Fruit fly (Drosophila melanogaster) whole organism, embryonic: ENCODE measurements around the gene Polr2F.

Experiments used
- BEAF-32 ChIP-seq: fragments of 200-800 bp; sonication (Bioruptor generic); optimal IDR thresholded peaks from 3 replicates; lab custom pipeline; 2017; ENCODE audit warnings: missing biosample characterization, missing genetic modification characterization, mild to moderate bottlenecking, moderate library complexity, missing genetic modification reagents
- BtbVII ChIP-seq: fragments of 200-800 bp; sonication (Bioruptor generic); optimal IDR thresholded peaks from 3 replicates; lab custom pipeline; 2017; ENCODE audit warnings: missing biosample characterization, mild to moderate bottlenecking, missing genetic modification characterization
- Bteb2 ChIP-seq: fragments of 200-800 bp; sonication (Bioruptor generic); optimal IDR thresholded peaks from 2 replicates; lab custom pipeline; 2016; ENCODE audit warnings: missing biosample characterization, missing genetic modification characterization
- CG10979 ChIP-seq: fragments of 200-800 bp; sonication (Bioruptor generic); optimal IDR thresholded peaks from 2 replicates; lab custom pipeline; 2018; ENCODE audit warnings: missing biosample characterization, mild to moderate bottlenecking, missing genetic modification characterization, moderate library complexity
- CG11504 ChIP-seq: fragments of 200-800 bp; sonication (Bioruptor generic); optimal IDR thresholded peaks from 3 replicates; lab custom pipeline; 2019; ENCODE audit warnings: missing biosample characterization, mild to moderate bottlenecking, missing genetic modification characterization, moderate library complexity
- CG11695 ChIP-seq: fragments of 200-800 bp; sonication (Bioruptor generic); IDR thresholded peaks from 3 replicates; pipeline ENCODE4 v1.3.6; 2022; ENCODE audit warnings: missing biosample characterization, missing genetic modification characterization
- CG12071 ChIP-seq: fragments of 200-800 bp; sonication (Bioruptor generic); optimal IDR thresholded peaks from 3 replicates; lab custom pipeline; 2018; ENCODE audit warnings: missing biosample characterization, mild to moderate bottlenecking, missing genetic modification characterization
- CG1233 ChIP-seq: fragments of 200-800 bp; sonication (Bioruptor generic); optimal IDR thresholded peaks from 4 replicates; lab custom pipeline; 2018; ENCODE audit warnings: missing biosample characterization, mild to moderate bottlenecking, missing genetic modification characterization
- CG13775 ChIP-seq: fragments of 200-800 bp; sonication (Bioruptor generic); optimal IDR thresholded peaks from 3 replicates; lab custom pipeline; 2017; ENCODE audit warnings: missing biosample characterization, mild to moderate bottlenecking, missing genetic modification characterization
- CG14050 ChIP-seq: fragments of 200-800 bp; sonication (Bioruptor generic); IDR thresholded peaks from 3 replicates; pipeline ENCODE4 v1.3.6; 2022; ENCODE audit warnings: missing biosample characterization, missing genetic modification characterization
- CG14710 ChIP-seq: fragments of 200-800 bp; sonication (Bioruptor generic); optimal IDR thresholded peaks from 3 replicates; lab custom pipeline; 2019; ENCODE audit warnings: missing biosample characterization, mild to moderate bottlenecking, missing genetic modification characterization, moderate library complexity
- CG14860 ChIP-seq: fragments of 200-800 bp; sonication (Bioruptor generic); IDR thresholded peaks from 3 replicates; pipeline ENCODE4 v1.3.6; 2022; ENCODE audit warnings: missing biosample characterization, missing genetic modification characterization; ENCODE audit not compliant: partially characterized antibody
- CG1603 ChIP-seq: fragments of 200-800 bp; sonication (Bioruptor generic); optimal IDR thresholded peaks from 2 replicates; lab custom pipeline; 2019; ENCODE audit warnings: missing biosample characterization, mild to moderate bottlenecking, missing genetic modification characterization, moderate library complexity
- CG16813 ChIP-seq: fragments of 200-800 bp; sonication (Bioruptor generic); IDR thresholded peaks from 3 replicates; pipeline ENCODE4 v1.3.6; 2022; ENCODE audit warnings: missing biosample characterization, missing genetic modification characterization; ENCODE audit not compliant: partially characterized antibody
- CG16863 ChIP-seq: fragments of 200-800 bp; sonication (Bioruptor generic); optimal IDR thresholded peaks from 3 replicates; lab custom pipeline; 2016; ENCODE audit warnings: missing biosample characterization, missing genetic modification characterization
- CG17568 ChIP-seq: fragments of 200-800 bp; sonication (Bioruptor generic); optimal IDR thresholded peaks from 2 replicates; lab custom pipeline; 2018; ENCODE audit warnings: missing biosample characterization, mild to moderate bottlenecking, missing genetic modification characterization, moderate library complexity
- CG1832 ChIP-seq: fragments of 200-800 bp; sonication (Bioruptor generic); optimal IDR thresholded peaks from 2 replicates; lab custom pipeline; 2017; ENCODE audit warnings: missing biosample characterization, mild to moderate bottlenecking, missing genetic modification characterization, inconsistent platforms
- CG18764 ChIP-seq: fragments of 200-800 bp; sonication (Bioruptor generic); optimal IDR thresholded peaks from 3 replicates; lab custom pipeline; 2016; ENCODE audit warnings: missing biosample characterization, missing genetic modification characterization
- CG32532 ChIP-seq: fragments of 200-800 bp; sonication (Bioruptor generic); IDR thresholded peaks from 2 replicates; pipeline ENCODE4 v1.3.6; 2022; ENCODE audit warnings: missing biosample characterization, missing genetic modification characterization
- CG3281 ChIP-seq: fragments of 200-800 bp; sonication (Bioruptor generic); optimal IDR thresholded peaks from 3 replicates; lab custom pipeline; 2017; ENCODE audit warnings: missing biosample characterization, mild to moderate bottlenecking, missing genetic modification characterization
- CG3407 ChIP-seq: fragments of 200-800 bp; sonication (Bioruptor generic); optimal IDR thresholded peaks from 2 replicates; lab custom pipeline; 2018; ENCODE audit warnings: missing biosample characterization, mild to moderate bottlenecking, missing genetic modification characterization
- CG42726 ChIP-seq: fragments of 200-800 bp; sonication (Bioruptor generic); IDR thresholded peaks from 2 replicates; pipeline ENCODE4 v1.3.6; 2022; ENCODE audit warnings: missing biosample characterization, missing genetic modification characterization; ENCODE audit not compliant: partially characterized antibody
- CG6791 ChIP-seq: fragments of 200-800 bp; sonication (Bioruptor generic); IDR thresholded peaks from 3 replicates; pipeline ENCODE4 v1.3.6; 2022; ENCODE audit warnings: missing biosample characterization, missing genetic modification characterization; ENCODE audit not compliant: partially characterized antibody
- CG8478 ChIP-seq: fragments of >200 bp; optimal IDR thresholded peaks from 2 replicates; lab custom pipeline; 2018
- CG8944 ChIP-seq: fragments of 200-800 bp; sonication (Bioruptor generic); optimal IDR thresholded peaks from 3 replicates; lab custom pipeline; 2016; ENCODE audit warnings: missing biosample characterization, missing genetic modification characterization
- CG9437 ChIP-seq: fragments of 200-800 bp; sonication (Bioruptor generic); optimal IDR thresholded peaks from 2 replicates; lab custom pipeline; 2018; ENCODE audit warnings: missing biosample characterization, mild to moderate bottlenecking, missing genetic modification characterization
- CG9727 ChIP-seq: fragments of 200-800 bp; sonication (Bioruptor generic); optimal IDR thresholded peaks from 3 replicates; lab custom pipeline; 2017; ENCODE audit warnings: missing biosample characterization, mild to moderate bottlenecking, missing genetic modification characterization
- CG9797 ChIP-seq: fragments of 200-800 bp; sonication (Bioruptor generic); optimal IDR thresholded peaks from 3 replicates; lab custom pipeline; 2018; ENCODE audit warnings: missing biosample characterization, mild to moderate bottlenecking, missing genetic modification characterization
- CoRest ChIP-seq: fragments of 200-800 bp; sonication (Bioruptor generic); optimal IDR thresholded peaks from 3 replicates; lab custom pipeline; 2018; ENCODE audit warnings: missing biosample characterization, mild to moderate bottlenecking, missing genetic modification characterization, moderate library complexity
- D ChIP-seq, 2 experiments: fragments of 200-800 bp in 1 of 2; fragments of >200 bp in 1 of 2; sonication (Bioruptor generic) in 1 of 2; optimal IDR thresholded peaks; 2 replicates in 1 of 2; 3 replicates in 1 of 2; lab custom pipeline; 2017; ENCODE audit warnings: mild to moderate bottlenecking in 1 of 2, missing biosample characterization in 1 of 2, missing genetic modification characterization in 1 of 2, missing genetic modification reagents in 1 of 2
- HHEX ChIP-seq: fragments of 200-800 bp; sonication (Bioruptor generic); optimal IDR thresholded peaks from 3 replicates; lab custom pipeline; 2017; ENCODE audit warnings: missing biosample characterization, mild to moderate bottlenecking, missing genetic modification characterization, missing genetic modification reagents
- Hsf ChIP-seq: fragments of 200-800 bp; sonication (Bioruptor generic); optimal IDR thresholded peaks from 3 replicates; lab custom pipeline; 2016; ENCODE audit warnings: missing biosample characterization, missing genetic modification characterization
- Lim3 ChIP-seq: fragments of 200-800 bp; sonication (Bioruptor generic); IDR thresholded peaks from 2 replicates; pipeline ENCODE4 v1.3.6; 2022; ENCODE audit warnings: missing biosample characterization, missing genetic modification characterization
- Med ChIP-seq: fragments of 200-800 bp; sonication (Bioruptor generic); peaks from one replicate; lab custom pipeline; 2016; ENCODE audit warnings: missing biosample characterization, missing genetic modification characterization, mild to moderate bottlenecking, inconsistent platforms, moderate library complexity
- NFAT ChIP-seq: fragments of 200-800 bp; sonication (Bioruptor generic); IDR thresholded peaks from 2 replicates; pipeline ENCODE4 v1.3.6; 2022; ENCODE audit warnings: missing biosample characterization, missing genetic modification characterization
- Oaz ChIP-seq: fragments of 200-800 bp; sonication (Bioruptor generic); IDR thresholded peaks from 2 replicates; pipeline ENCODE4 v1.3.6; 2022; ENCODE audit warnings: missing biosample characterization, missing genetic modification characterization
- Ptx1 ChIP-seq: fragments of 200-800 bp; sonication (Bioruptor generic); IDR thresholded peaks from 2 replicates; pipeline ENCODE4 v1.3.6; 2022; ENCODE audit warnings: missing biosample characterization, missing genetic modification characterization
- Rfx ChIP-seq: fragments of 200-800 bp; sonication (Bioruptor generic); IDR thresholded peaks from 2 replicates; pipeline ENCODE4 v1.3.6; 2022; ENCODE audit warnings: missing biosample characterization, missing genetic modification characterization
- Scr ChIP-seq: fragments of 200-800 bp; sonication (Bioruptor generic); IDR thresholded peaks from 2 replicates; pipeline ENCODE4 v1.3.6; 2022; ENCODE audit warnings: missing biosample characterization, missing genetic modification characterization; ENCODE audit not compliant: partially characterized antibody
- bsh ChIP-seq, 2 experiments: fragments of 200-800 bp; sonication (Bioruptor generic); optimal IDR thresholded peaks; 2 replicates each; lab custom pipeline; 2017 to 2018; ENCODE audit warnings: mild to moderate bottlenecking in 2 of 2, missing biosample characterization in 2 of 2, missing genetic modification characterization in 2 of 2, moderate library complexity in 1 of 2
- crol ChIP-seq: fragments of 200-800 bp; sonication (Bioruptor generic); IDR thresholded peaks from 2 replicates; pipeline ENCODE4 v1.3.6; 2022; ENCODE audit warnings: missing biosample characterization, missing genetic modification characterization
- danr ChIP-seq: fragments of 200-800 bp; sonication (Bioruptor generic); IDR thresholded peaks from 2 replicates; pipeline ENCODE4 v1.3.6; 2022; ENCODE audit warnings: missing biosample characterization, missing genetic modification characterization
- en ChIP-seq: fragments of 200-800 bp; sonication (Bioruptor generic); optimal IDR thresholded peaks from 2 replicates; lab custom pipeline; 2016; ENCODE audit warnings: missing biosample characterization, missing genetic modification characterization
- exex ChIP-seq: fragments of 200-800 bp; sonication (Bioruptor generic); optimal IDR thresholded peaks from 4 replicates; lab custom pipeline; 2018; ENCODE audit warnings: missing biosample characterization, mild to moderate bottlenecking, missing genetic modification characterization, moderate library complexity
- gfzf ChIP-seq: fragments of 200-800 bp; sonication (Bioruptor generic); optimal IDR thresholded peaks from 2 replicates; lab custom pipeline; 2016; ENCODE audit warnings: missing biosample characterization, mild to moderate bottlenecking, missing genetic modification characterization, moderate library complexity
- grn ChIP-seq: fragments of 200-800 bp; sonication (Bioruptor generic); optimal IDR thresholded peaks from 3 replicates; lab custom pipeline; 2017; ENCODE audit warnings: missing biosample characterization, missing genetic modification characterization
- psq ChIP-seq: fragments of 200-800 bp; sonication (Bioruptor generic); optimal IDR thresholded peaks from 2 replicates; lab custom pipeline; 2017; ENCODE audit warnings: missing biosample characterization, missing genetic modification characterization
- slp2 ChIP-seq: fragments of 200-800 bp; sonication (Bioruptor generic); optimal IDR thresholded peaks from 2 replicates; lab custom pipeline; 2016; ENCODE audit warnings: missing biosample characterization, missing genetic modification characterization
- twi ChIP-seq: fragments of 200-800 bp; optimal IDR thresholded peaks from 2 replicates; lab custom pipeline; 2019; ENCODE audit warnings: missing biosample characterization, mild to moderate bottlenecking, missing genetic modification characterization, moderate library complexity
- unpg ChIP-seq: fragments of 200-800 bp; sonication (Bioruptor generic); optimal IDR thresholded peaks from 3 replicates; lab custom pipeline; 2018; ENCODE audit warnings: missing biosample characterization, mild to moderate bottlenecking, missing genetic modification characterization, moderate library complexity

Polr2F gene

dm6 chr3R:5327911-5328310, 43.7 kb upstream of the Polr2F start:
- TF ChIP-seq CG16813 (no peak), CG11504 (tag; lab: Kevin White, UChicago) (peak; percentile 22), BEAF-32 (GFP tag; lab: Kevin White, UChicago) (no peak), CG1233 (GFP tag; lab: Kevin White, UChicago) (peak; percentile 23), NFAT (no peak), HHEX (no peak), CG9797 (GFP tag; lab: Kevin White, UChicago) (no peak), CG18764 (GFP tag; lab: Kevin White, UChicago) (no peak), crol (GFP tag; lab: Robert Waterston, UW) (0 out of 2 replicates have a peak, but pooled peaks have one; percentile 19), unpg (GFP tag; lab: Kevin White, UChicago) (no peak), CG14710 (peak; percentile 29), CG3281 (no peak), Oaz (no peak), CG14050 (GFP tag; lab: Robert Waterston, UW) (no peak), Hsf (GFP tag; lab: Kevin White, UChicago) (peak; percentile 3), CG8944 (GFP tag; lab: Kevin White, UChicago) (no peak), CG13775 (no peak), Rfx (GFP tag; lab: Robert Waterston, UW) (no peak), CG1603 (tag; lab: Kevin White, UChicago) (peak; percentile 53), bsh (GFP tag; optimal IDR thresholded peaks at IDR 0.05; lab: Kevin White, UChicago) (peak in 1 of 2 experiments; percentile 43), Scr (GFP tag; lab: Robert Waterston, UW) (no peak), CG10979 (tag; lab: Kevin White, UChicago) (peak; percentile 6), CG14860 (GFP tag; lab: Robert Waterston, UW) (no peak), Bteb2 (GFP tag; lab: Kevin White, UChicago) (no peak), Lim3 (GFP tag; lab: Robert Waterston, UW) (no peak), CG6791 (no peak), CG17568 (GFP tag; lab: Kevin White, UChicago) (peak; percentile 4), CG3407 (peak; percentile 19), BtbVII (GFP tag; lab: Kevin White, UChicago) (no peak), grn (GFP tag; lab: Kevin White, UChicago) (no peak), slp2 (GFP tag; lab: Kevin White, UChicago) (no peak), CG32532 (GFP tag; lab: Robert Waterston, UW) (no peak), en (GFP tag; lab: Kevin White, UChicago) (no peak), CG11695 (GFP tag; lab: Robert Waterston, UW) (no peak), CG12071 (no peak), twi (tag; lab: Kevin White, UChicago) (peak; percentile 53), danr (no peak), gfzf (GFP tag; lab: Kevin White, UChicago) (no peak), CG16863 (no peak), CG9727 (GFP tag; lab: Kevin White, UChicago) (peak; percentile 56), psq (GFP tag; lab: Kevin White, UChicago) (no peak), CG9437 (GFP tag; lab: Kevin White, UChicago) (no peak), Med (GFP tag; lab: Kevin White, UChicago) (peak; percentile 52), CG8478 (no peak), CG42726 (no peak), Ptx1 (no peak), D (optimal IDR thresholded peaks at IDR 0.05; lab: Kevin White, UChicago) (no peak), D (GFP tag; optimal IDR thresholded peaks at IDR 0.05; lab: Kevin White, UChicago) (peak; percentile 20), CoRest (tag; lab: Kevin White, UChicago) (no peak), exex (peak; percentile 42), CG1832 (GFP tag; lab: Kevin White, UChicago) (no peak)
